Fruit fly (Drosophila melanogaster) whole organism, pupa: ENCODE data around the gene dpr2.

Experiments
- CG10348 ChIP-seq: fragments of 200-800 bp; sonication (Bioruptor generic); IDR thresholded peaks from 2 replicates; pipeline ENCODE4 v1.3.6; 2022; ENCODE audit warnings: missing biosample characterization, missing genetic modification characterization
- CG12605 ChIP-seq: fragments of 200-800 bp; sonication (Bioruptor generic); IDR thresholded peaks from 2 replicates; pipeline ENCODE4 v1.3.6; 2022; ENCODE audit warnings: missing biosample characterization, missing genetic modification characterization
- CG13204 ChIP-seq: fragments of 200-800 bp; sonication (Bioruptor generic); optimal IDR thresholded peaks from 2 replicates; lab custom pipeline; 2018; ENCODE audit warnings: missing biosample characterization, mild to moderate bottlenecking, missing genetic modification characterization, moderate library complexity
- CG15710 ChIP-seq: fragments of 200-800 bp; sonication (Bioruptor generic); optimal IDR thresholded peaks from 2 replicates; lab custom pipeline; 2018; ENCODE audit warnings: missing biosample characterization, mild to moderate bottlenecking, missing genetic modification characterization, moderate library complexity
- CG17806 ChIP-seq: fragments of 200-800 bp; sonication (Bioruptor generic); optimal IDR thresholded peaks from 2 replicates; lab custom pipeline; 2018; ENCODE audit warnings: missing biosample characterization, mild to moderate bottlenecking, missing genetic modification characterization, moderate library complexity
- CG32121 ChIP-seq: fragments of 200-800 bp; sonication (Bioruptor generic); IDR thresholded peaks from 2 replicates; pipeline ENCODE4 v1.3.6; 2022; ENCODE audit warnings: missing biosample characterization, missing genetic modification characterization
- CG34367 ChIP-seq: fragments of 200-800 bp; sonication (Bioruptor generic); optimal IDR thresholded peaks from 2 replicates; lab custom pipeline; 2018; ENCODE audit warnings: missing biosample characterization, mild to moderate bottlenecking, missing genetic modification characterization
- CG4496 ChIP-seq: fragments of 200-800 bp; sonication (Bioruptor generic); IDR thresholded peaks from 3 replicates; pipeline ENCODE4 v1.3.6; 2022; ENCODE audit warnings: missing biosample characterization, missing genetic modification characterization
- CG8159 ChIP-seq: fragments of 200-800 bp; sonication (Bioruptor generic); optimal IDR thresholded peaks from 3 replicates; lab custom pipeline; 2018; ENCODE audit warnings: missing biosample characterization, mild to moderate bottlenecking, missing genetic modification characterization, moderate library complexity
- CG8301 ChIP-seq: fragments of 200-800 bp; sonication (Bioruptor generic); optimal IDR thresholded peaks from 2 replicates; lab custom pipeline; 2018; ENCODE audit warnings: missing biosample characterization, mild to moderate bottlenecking, missing genetic modification characterization
- CG9948 ChIP-seq: fragments of 200-800 bp; sonication (Bioruptor generic); optimal IDR thresholded peaks from 2 replicates; lab custom pipeline; 2018; ENCODE audit warnings: missing biosample characterization, mild to moderate bottlenecking, missing genetic modification characterization, moderate library complexity
- D1 ChIP-seq: fragments of 200-800 bp; sonication (Bioruptor generic); optimal IDR thresholded peaks from 2 replicates; lab custom pipeline; 2018; ENCODE audit warnings: missing biosample characterization, mild to moderate bottlenecking, missing genetic modification characterization, moderate library complexity
- EcR ChIP-seq: fragments of 200-800 bp; sonication (Bioruptor generic); optimal IDR thresholded peaks from 3 replicates; lab custom pipeline; 2019; ENCODE audit warnings: missing biosample characterization, missing genetic modification characterization, mild to moderate bottlenecking, moderate library complexity, missing genetic modification reagents
- Ets98B ChIP-seq: fragments of 200-800 bp; sonication (Bioruptor generic); IDR thresholded peaks from 2 replicates; pipeline ENCODE4 v1.3.6; 2022; ENCODE audit warnings: missing biosample characterization, missing genetic modification characterization
- Pif1A ChIP-seq: fragments of 200-800 bp; sonication (Bioruptor generic); optimal IDR thresholded peaks from 3 replicates; lab custom pipeline; 2016; ENCODE audit warnings: missing biosample characterization, missing genetic modification characterization
- Pif1B ChIP-seq: fragments of 200-800 bp; sonication (Bioruptor generic); optimal IDR thresholded peaks from 3 replicates; lab custom pipeline; 2016; ENCODE audit warnings: missing biosample characterization, missing genetic modification characterization
- Snoo ChIP-seq: fragments of 200-800 bp; sonication (Bioruptor generic); optimal IDR thresholded peaks from 3 replicates; lab custom pipeline; 2017; ENCODE audit warnings: missing biosample characterization, mild to moderate bottlenecking, missing genetic modification characterization, inconsistent platforms
- fd96Ca ChIP-seq: fragments of 200-800 bp; sonication (Bioruptor generic); IDR thresholded peaks from 3 replicates; pipeline ENCODE4 v1.3.6; 2022; ENCODE audit warnings: missing biosample characterization, missing genetic modification characterization
- gl ChIP-seq: fragments of 200-800 bp; sonication (Bioruptor generic); optimal IDR thresholded peaks from 2 replicates; lab custom pipeline; 2018; ENCODE audit warnings: missing biosample characterization, mild to moderate bottlenecking, missing genetic modification characterization
- rn ChIP-seq: fragments of 200-800 bp; sonication (Bioruptor generic); IDR thresholded peaks from 2 replicates; pipeline ENCODE4 v1.3.6; 2022; ENCODE audit warnings: missing biosample characterization, missing genetic modification characterization

dpr2 gene

DNA sequence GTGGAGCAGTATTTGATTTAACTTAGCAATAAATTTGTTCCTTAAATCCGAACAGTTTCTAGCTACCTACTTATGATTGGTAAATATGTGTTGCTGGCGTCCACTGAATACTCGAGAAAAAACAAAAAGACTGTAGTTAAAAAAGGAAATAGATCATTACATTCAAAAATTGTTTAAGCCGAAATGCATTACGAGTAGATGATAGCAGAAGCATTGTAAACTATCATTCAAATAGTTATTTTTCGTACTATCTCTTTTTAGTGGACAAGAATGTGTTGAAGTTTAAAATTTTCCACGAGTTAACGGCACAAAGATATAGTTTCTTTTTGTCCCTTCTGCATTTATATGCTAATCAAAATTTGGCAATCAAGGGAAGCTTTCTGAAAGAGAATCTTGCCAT lies 75.1 kb downstream of the dpr2 start, which contains the start of gene CG14071:
TSS of gene CG14071 (minus strand) at position 101 of the 400 bp plus-strand sequence.
- TF ChIP-seq CG34367 (tag; lab: Kevin White, UChicago) (no peak), Snoo (tag; lab: Kevin White, UChicago) (no peak)

DNA sequence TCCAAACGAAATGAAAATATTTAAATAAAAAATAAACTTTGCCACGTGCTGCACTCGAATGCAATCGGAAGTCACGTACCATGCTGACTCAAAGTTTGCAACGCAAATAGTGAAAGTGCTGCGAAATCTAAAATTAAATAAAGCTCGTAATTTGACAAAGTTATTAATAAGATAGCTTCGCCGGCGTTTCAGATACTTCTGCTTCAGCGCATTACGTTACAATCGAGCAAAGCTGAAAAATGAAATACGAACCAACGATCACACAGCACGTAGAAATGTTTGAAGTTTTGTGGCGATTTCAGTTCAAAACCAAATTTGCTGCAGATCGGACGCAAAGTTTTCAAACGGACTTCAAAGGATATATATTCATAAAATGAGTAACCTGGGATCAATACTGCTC lies 94.1 kb downstream of the dpr2 start, which contains the start of gene CG12517:
TSS of gene CG12517 (plus strand) at position 301 of the 400 bp plus-strand sequence.
- TF ChIP-seq Ets98B (GFP tag; lab: Robert Waterston, UW) (no peak), CG4496 (GFP tag; lab: Robert Waterston, UW) (no peak), Snoo (tag; lab: Kevin White, UChicago) (no peak), CG15710 (tag; lab: Kevin White, UChicago) (no peak), CG34367 (tag; lab: Kevin White, UChicago) (no peak), CG12605 (no peak), EcR (GFP tag; lab: Kevin White, UChicago) (no peak), CG9948 (tag; lab: Kevin White, UChicago) (no peak), rn (GFP tag; lab: Robert Waterston, UW) (no peak), Pif1A (no peak), CG10348 (no peak), CG8301 (tag; lab: Kevin White, UChicago) (no peak), fd96Ca (no peak), CG32121 (GFP tag; lab: Robert Waterston, UW) (no peak), CG13204 (GFP tag; lab: Kevin White, UChicago) (no peak), gl (tag; lab: Kevin White, UChicago) (no peak), CG17806 (no peak), Pif1B (no peak), CG8159 (tag; lab: Kevin White, UChicago) (no peak), D1 (tag; lab: Kevin White, UChicago) (no peak)
